Fruit fly (Drosophila melanogaster): ENCODE results near the gene mthl1.

mthl1 gene

DNA sequence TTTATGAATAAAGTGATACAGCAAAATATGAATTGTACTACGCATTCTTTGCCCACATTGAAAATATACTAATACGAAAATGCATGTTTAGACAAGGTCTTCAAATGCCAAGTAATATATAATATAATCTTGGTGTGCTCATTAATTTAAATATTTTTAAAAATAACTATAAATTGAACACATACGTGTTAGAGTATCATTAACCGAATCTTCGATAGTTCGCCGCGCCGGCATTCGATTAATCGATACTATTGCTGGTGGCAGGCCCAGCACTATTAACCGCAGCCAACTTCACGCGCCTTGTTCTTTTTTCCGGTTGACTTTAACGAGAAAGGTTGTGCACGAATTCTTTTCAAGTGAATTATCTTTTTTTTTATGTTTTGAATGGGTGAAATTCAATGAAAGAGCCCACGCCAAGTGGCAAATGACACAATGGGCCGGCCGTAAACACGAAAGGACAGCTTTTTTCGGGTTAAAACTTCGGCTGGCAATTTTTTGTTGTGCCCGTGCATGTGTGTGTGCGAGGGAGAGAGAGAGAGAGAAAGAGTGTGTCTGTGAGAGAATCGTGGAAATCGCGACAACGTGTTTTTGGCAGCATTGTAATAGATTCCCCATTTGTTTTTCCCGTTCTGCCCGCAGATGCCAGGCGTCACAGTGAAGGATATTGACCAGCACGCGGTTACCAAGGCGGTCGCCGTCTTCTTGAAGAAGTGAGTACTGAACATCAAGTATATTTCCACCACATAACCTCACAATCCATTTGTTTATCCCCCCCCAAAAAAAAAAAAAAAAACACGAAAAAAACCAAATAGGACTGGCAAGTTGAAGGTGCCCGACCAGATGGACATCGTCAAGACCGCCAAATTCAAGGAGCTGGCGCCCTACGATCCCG lies 2.9 kb upstream of the mthl1 start, which contains the start of gene RpS19a:
Gene RpS19a, plus strand, starts transcription at position 301 of the 892 bp plus-strand sequence.
- TF ChIP-seq CG14711 (tag; optimal IDR thresholded peaks at IDR 0.05), result peak; percentile 70
- peak; percentile 59 for TF ChIP-seq CG33017 (tag; optimal IDR thresholded peaks at IDR 0.05)
- no peak for TF ChIP-seq kay (GFP tag; ENCODE audit: borderline replicate concordance)
- TF ChIP-seq bab1 (GFP tag; optimal IDR thresholded peaks at IDR 0.05), result peak; percentile 92
- peak; percentile 77 for TF ChIP-seq CG12768 (GFP tag; optimal IDR thresholded peaks at IDR 0.05)
- TF ChIP-seq ovo (GFP tag; optimal IDR thresholded peaks at IDR 0.05), result peak; percentile 88
- TF ChIP-seq CG11617 (GFP tag; optimal IDR thresholded peaks at IDR 0.05), result peak; percentile 94
- no peak for TF ChIP-seq cnc (optimal IDR thresholded peaks at IDR 0.05)
- TF ChIP-seq tj (GFP tag; optimal IDR thresholded peaks at IDR 0.05), result peak; percentile 67
- peak; percentile 54 for TF ChIP-seq toe (GFP tag; optimal IDR thresholded peaks at IDR 0.05)
- peak; percentile 82 for TF ChIP-seq pad (GFP tag; optimal IDR thresholded peaks at IDR 0.05)
- TF ChIP-seq CG7101 (tag; optimal IDR thresholded peaks at IDR 0.05), result peak; percentile 94
- peak; percentile 89 for TF ChIP-seq Hr96 (GFP tag; optimal IDR thresholded peaks at IDR 0.05)
- TF ChIP-seq CG1620 (GFP tag; optimal IDR thresholded peaks at IDR 0.05), result peak; percentile 90
- TF ChIP-seq CG5204 (GFP tag; optimal IDR thresholded peaks at IDR 0.05), result peak; percentile 65
- TF ChIP-seq cic (GFP tag; optimal IDR thresholded peaks at IDR 0.05), result no peak
- peak; percentile 88 for TF ChIP-seq Crg-1 (GFP tag; optimal IDR thresholded peaks at IDR 0.05)
- peak; percentile 93 for TF ChIP-seq Mnt (GFP tag; optimal IDR thresholded peaks at IDR 0.05)
- peak; percentile 9 for TF ChIP-seq Clk (GFP tag; optimal IDR thresholded peaks at IDR 0.05)
- TF ChIP-seq CG7045 (GFP tag; optimal IDR thresholded peaks at IDR 0.05), result peak; percentile 58

DNA sequence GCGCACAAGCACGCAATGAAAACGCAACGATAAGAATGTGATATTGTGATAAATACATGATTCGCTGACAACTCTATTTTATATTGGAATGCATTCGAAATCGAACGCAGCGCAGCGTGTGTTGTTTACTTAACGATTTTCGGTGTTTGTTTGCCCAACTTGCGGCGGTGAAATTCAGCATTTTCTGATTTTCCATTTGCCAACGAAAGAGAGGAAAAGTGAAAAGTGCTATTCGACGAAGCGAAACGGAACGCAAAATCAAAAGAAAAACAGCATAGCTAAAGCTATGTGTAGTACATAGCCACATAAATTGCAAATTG lies 293 bp downstream of the mthl1 start:
- peak; percentile 90 for TF ChIP-seq tj (GFP tag; optimal IDR thresholded peaks at IDR 0.05)
- TF ChIP-seq Mnt (GFP tag; optimal IDR thresholded peaks at IDR 0.05), result no peak
- TF ChIP-seq pad (GFP tag; optimal IDR thresholded peaks at IDR 0.05), result no peak

DNA sequence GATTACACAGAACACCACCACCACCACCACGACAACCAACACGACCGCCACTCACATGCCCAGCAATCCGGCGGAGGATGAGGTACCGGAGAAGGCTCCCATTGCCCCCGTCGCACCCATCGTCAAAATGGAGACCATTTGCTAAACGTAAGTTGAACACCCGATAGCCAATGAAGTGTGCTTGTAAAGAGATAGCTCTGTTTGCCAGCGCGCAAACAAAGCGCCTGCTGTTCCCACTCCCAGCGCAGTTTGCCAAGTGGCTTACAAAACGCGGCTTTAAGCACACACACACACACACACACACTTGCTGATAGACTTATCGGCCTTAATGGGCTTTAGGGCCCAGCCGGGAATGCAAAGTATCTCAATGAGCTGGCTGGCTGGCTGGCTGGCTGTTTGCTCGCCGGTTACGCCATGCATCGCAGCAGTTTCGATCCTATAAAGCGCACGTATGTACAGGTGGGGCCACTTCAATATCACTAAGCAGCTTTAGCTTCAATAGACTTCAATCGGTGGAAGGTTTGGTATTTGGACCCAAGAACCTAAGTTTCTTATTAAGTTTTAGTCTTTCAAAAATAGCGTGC lies 2.7 kb downstream of the mthl1 start:
- TF ChIP-seq Hr96 (GFP tag; optimal IDR thresholded peaks at IDR 0.05) (no peak), bab1 (GFP tag; optimal IDR thresholded peaks at IDR 0.05) (no peak), CG7101 (tag; optimal IDR thresholded peaks at IDR 0.05) (no peak), CG14711 (tag; optimal IDR thresholded peaks at IDR 0.05) (no peak), Clk (GFP tag; optimal IDR thresholded peaks at IDR 0.05) (no peak), CG1620 (GFP tag; optimal IDR thresholded peaks at IDR 0.05) (no peak)

DNA sequence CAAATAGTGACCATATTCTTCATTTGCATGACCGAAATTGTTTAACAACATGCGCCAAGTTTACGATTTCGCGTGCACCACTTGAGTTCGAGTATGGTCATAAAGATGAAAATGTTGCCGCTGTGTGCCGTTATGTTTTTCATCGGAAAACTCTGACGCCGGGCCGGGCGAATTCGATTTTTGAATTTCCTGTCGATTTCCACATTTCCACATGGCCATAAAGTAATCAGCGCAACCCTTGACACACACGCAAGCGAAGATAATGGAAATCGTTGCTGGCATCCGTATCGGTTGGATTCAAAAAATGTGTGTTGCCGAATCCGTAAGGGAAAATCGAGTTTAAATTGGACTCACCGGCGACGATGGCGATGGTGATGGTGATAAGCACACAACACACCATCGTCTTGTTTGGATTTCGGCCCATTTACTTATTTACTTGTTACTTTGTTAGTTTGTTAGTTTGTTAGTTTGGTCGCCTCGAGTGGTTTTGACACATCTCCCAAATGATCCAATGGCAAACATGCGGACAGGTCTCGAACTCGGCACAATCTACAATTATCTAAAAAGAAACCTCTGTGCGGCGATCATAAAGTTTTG lies 3.9 kb downstream of the mthl1 start:
- TF ChIP-seq CG33017 (tag; optimal IDR thresholded peaks at IDR 0.05) (no peak), toe (GFP tag; optimal IDR thresholded peaks at IDR 0.05) (no peak), kay (GFP tag; ENCODE audit: borderline replicate concordance) (no peak), CG7045 (GFP tag; optimal IDR thresholded peaks at IDR 0.05) (no peak), ovo (GFP tag; optimal IDR thresholded peaks at IDR 0.05) (no peak), CG5204 (GFP tag; optimal IDR thresholded peaks at IDR 0.05) (no peak)

DNA sequence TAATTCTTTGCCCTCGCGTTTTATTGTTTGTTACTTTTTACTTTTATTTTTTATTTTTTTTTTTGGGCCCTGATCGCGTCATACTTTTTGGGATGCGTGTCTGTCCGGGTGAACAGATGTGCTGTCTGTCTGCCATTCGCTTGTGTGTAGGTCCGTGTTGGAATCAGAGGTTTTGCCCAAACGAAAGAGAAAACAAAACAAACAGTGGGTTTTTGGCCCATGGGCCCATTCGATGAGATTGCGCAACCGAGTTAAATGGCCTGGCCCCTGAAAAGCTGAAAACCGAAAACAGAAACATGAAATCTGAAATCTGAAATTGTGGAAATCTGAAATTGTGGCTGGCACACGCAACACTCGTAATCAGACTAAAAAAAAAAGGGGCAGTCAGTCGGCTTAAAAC lies 4.7 kb downstream of the mthl1 start:
- TF ChIP-seq Clk (GFP tag; optimal IDR thresholded peaks at IDR 0.05), result no peak
- no peak for TF ChIP-seq Mnt (GFP tag; optimal IDR thresholded peaks at IDR 0.05)
- no peak for TF ChIP-seq Crg-1 (GFP tag; optimal IDR thresholded peaks at IDR 0.05)
- no peak for TF ChIP-seq CG1620 (GFP tag; optimal IDR thresholded peaks at IDR 0.05)
- TF ChIP-seq CG12768 (GFP tag; optimal IDR thresholded peaks at IDR 0.05), result no peak
- no peak for TF ChIP-seq CG5204 (GFP tag; optimal IDR thresholded peaks at IDR 0.05)
- no peak for TF ChIP-seq toe (GFP tag; optimal IDR thresholded peaks at IDR 0.05)
- no peak for TF ChIP-seq ovo (GFP tag; optimal IDR thresholded peaks at IDR 0.05)
- TF ChIP-seq tj (GFP tag; optimal IDR thresholded peaks at IDR 0.05), result no peak

DNA sequence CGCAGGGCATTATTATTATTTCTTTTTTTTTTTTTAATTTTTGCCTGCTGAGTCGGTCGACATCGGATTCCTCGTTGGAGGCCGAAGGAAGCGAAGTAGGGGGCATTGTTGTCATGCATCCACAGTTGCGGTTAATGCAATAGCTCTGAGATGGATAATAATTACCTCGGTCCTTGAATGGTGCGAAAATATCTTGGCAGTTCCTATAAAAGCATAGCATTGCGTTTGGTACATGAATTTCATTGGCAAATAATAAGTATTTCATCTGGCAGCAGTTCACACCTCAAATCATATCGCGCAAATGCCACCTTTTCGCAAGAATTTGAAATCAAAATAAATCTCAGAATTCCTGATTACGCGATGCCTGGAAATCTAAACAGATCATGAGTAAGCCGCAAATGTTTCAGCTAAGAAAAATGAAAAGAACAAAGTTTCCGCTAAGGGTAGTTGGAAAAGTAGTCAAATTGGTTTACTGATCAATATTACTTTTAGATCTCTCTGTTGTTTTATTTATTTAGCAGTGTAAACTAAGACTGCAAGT lies 6.4 kb downstream of the mthl1 start:
- TF ChIP-seq kay (GFP tag; ENCODE audit: borderline replicate concordance), result no peak
- no peak for TF ChIP-seq CG1620 (GFP tag; optimal IDR thresholded peaks at IDR 0.05)
- TF ChIP-seq Clk (GFP tag; optimal IDR thresholded peaks at IDR 0.05), result no peak
- no peak for TF ChIP-seq toe (GFP tag; optimal IDR thresholded peaks at IDR 0.05)
- TF ChIP-seq Hr96 (GFP tag; optimal IDR thresholded peaks at IDR 0.05), result no peak
- TF ChIP-seq CG5204 (GFP tag; optimal IDR thresholded peaks at IDR 0.05), result no peak
- TF ChIP-seq pad (GFP tag; optimal IDR thresholded peaks at IDR 0.05), result no peak
- TF ChIP-seq CG12768 (GFP tag; optimal IDR thresholded peaks at IDR 0.05), result no peak
